Worm (Caenorhabditis elegans) whole organism, L2 larva: ENCODE measurements around the gene srx-48.

Experiments used
- C34F6.9 ChIP-seq: fragments of 150-350 bp; optimal IDR thresholded peaks from 2 replicates; lab custom pipeline; 2014; ENCODE audit warnings: missing biosample characterization, missing genetic modification characterization
- F13H6.1 ChIP-seq: sonication (generic microtip); optimal IDR thresholded peaks from 2 replicates; lab custom pipeline; 2016; ENCODE audit warnings: missing genetic modification characterization, missing compliant biosample characterization
- R02D3.7 ChIP-seq: fragments of 150-350 bp; optimal IDR thresholded peaks from 2 replicates; lab custom pipeline; 2014; ENCODE audit warnings: missing biosample characterization, missing genetic modification characterization
- Y55F3AM.14 ChIP-seq: fragments of 200-800 bp; sonication (Bioruptor generic); optimal IDR thresholded peaks from 2 replicates; lab custom pipeline; 2018; ENCODE audit warnings: mild to moderate bottlenecking, missing genetic modification characterization, missing compliant biosample characterization
- ZK546.5 ChIP-seq: sonication (generic microtip); optimal IDR thresholded peaks from 2 replicates; lab custom pipeline; 2017; ENCODE audit warnings: missing biosample characterization, missing genetic modification characterization
- alr-1 ChIP-seq: fragments of 150-350 bp; optimal IDR thresholded peaks from 2 replicates; lab custom pipeline; 2014; ENCODE audit warnings: missing biosample characterization, missing genetic modification characterization
- aly-2 ChIP-seq: fragments of 150-350 bp; optimal IDR thresholded peaks from 2 replicates; lab custom pipeline; 2014; ENCODE audit warnings: missing biosample characterization, missing genetic modification characterization
- ama-1 ChIP-seq: fragments of 150-350 bp; optimal IDR thresholded peaks from 2 replicates; lab custom pipeline; 2018; ENCODE audit warnings: inconsistent platforms
- blmp-1 ChIP-seq: sonication (generic microtip); optimal IDR thresholded peaks from 2 replicates; lab custom pipeline; 2017; ENCODE audit warnings: missing genetic modification characterization, mild to moderate bottlenecking, missing compliant biosample characterization, antibody characterized with exemption, moderate library complexity; ENCODE audit not compliant: insufficient read depth
- crh-2 ChIP-seq: sonication (generic microtip); optimal IDR thresholded peaks from 2 replicates; lab custom pipeline; 2017; ENCODE audit warnings: missing biosample characterization, missing genetic modification characterization
- dmd-4 ChIP-seq: sonication (generic microtip); optimal IDR thresholded peaks from 2 replicates; lab custom pipeline; 2017; ENCODE audit warnings: missing biosample characterization, missing genetic modification characterization
- elt-1 ChIP-seq: fragments of 150-350 bp; optimal IDR thresholded peaks from 2 replicates; lab custom pipeline; 2014; ENCODE audit warnings: missing biosample characterization, missing genetic modification characterization
- elt-3 ChIP-seq: sonication (generic microtip); optimal IDR thresholded peaks from 2 replicates; lab custom pipeline; 2017; ENCODE audit warnings: missing biosample characterization, missing genetic modification characterization
- fos-1 ChIP-seq: fragments of 150-350 bp; optimal IDR thresholded peaks from 2 replicates; lab custom pipeline; 2014; ENCODE audit warnings: missing biosample characterization, missing genetic modification characterization
- gmeb-1 ChIP-seq: fragments of 150-350 bp; optimal IDR thresholded peaks from 2 replicates; lab custom pipeline; 2014; ENCODE audit warnings: missing biosample characterization, missing genetic modification characterization
- lin-11 ChIP-seq: fragments of 150-350 bp; sonication (generic microtip); optimal IDR thresholded peaks from 2 replicates; lab custom pipeline; 2014; ENCODE audit warnings: missing biosample characterization, missing genetic modification characterization, inconsistent platforms, mixed read lengths
- lin-13 ChIP-seq: fragments of 150-350 bp; optimal IDR thresholded peaks from 2 replicates; lab custom pipeline; 2014; ENCODE audit warnings: missing biosample characterization, missing genetic modification reagents, missing genetic modification characterization
- lin-39 ChIP-seq: fragments of 150-350 bp; optimal IDR thresholded peaks from 2 replicates; lab custom pipeline; 2014; ENCODE audit warnings: missing biosample characterization, missing genetic modification reagents, missing genetic modification characterization
- mbf-1 ChIP-seq: sonication (generic microtip); optimal IDR thresholded peaks from 2 replicates; lab custom pipeline; 2017; ENCODE audit warnings: missing biosample characterization, missing genetic modification characterization
- mdl-1 ChIP-seq, 2 experiments: fragments of 150-350 bp in 1 of 2; sonication (generic microtip) in 1 of 2; optimal IDR thresholded peaks; 2 replicates each; lab custom pipeline; 2017; ENCODE audit warnings: missing biosample characterization in 2 of 2, missing genetic modification characterization in 2 of 2
- nhr-10 ChIP-seq: sonication (generic microtip); optimal IDR thresholded peaks from 2 replicates; lab custom pipeline; 2017; ENCODE audit warnings: missing biosample characterization, missing genetic modification characterization
- nhr-12 ChIP-seq: fragments of 150-350 bp; optimal IDR thresholded peaks from 2 replicates; lab custom pipeline; 2014; ENCODE audit warnings: missing biosample characterization, missing genetic modification characterization
- nhr-129 ChIP-seq: fragments of 150-350 bp; optimal IDR thresholded peaks from 2 replicates; lab custom pipeline; 2014; ENCODE audit warnings: missing biosample characterization, missing genetic modification characterization
- nhr-21 ChIP-seq: fragments of 150-350 bp; optimal IDR thresholded peaks from 2 replicates; lab custom pipeline; 2014; ENCODE audit warnings: missing biosample characterization, missing genetic modification characterization
- nhr-23 ChIP-seq: fragments of 150-350 bp; optimal IDR thresholded peaks from 2 replicates; lab custom pipeline; 2014; ENCODE audit warnings: missing biosample characterization, missing genetic modification reagents, missing genetic modification characterization
- nhr-25 ChIP-seq: fragments of 150-350 bp; sonication (generic microtip); optimal IDR thresholded peaks from 3 replicates; lab custom pipeline; 2014; ENCODE audit warnings: missing biosample characterization, missing genetic modification characterization
- nhr-6 ChIP-seq: fragments of 150-350 bp; optimal IDR thresholded peaks from 2 replicates; lab custom pipeline; 2014; ENCODE audit warnings: missing biosample characterization, missing genetic modification characterization
- sem-4 ChIP-seq: fragments of 150-350 bp; optimal IDR thresholded peaks from 2 replicates; lab custom pipeline; 2014; ENCODE audit warnings: missing biosample characterization, missing genetic modification reagents, missing genetic modification characterization
- skn-1 ChIP-seq: sonication (generic microtip); optimal IDR thresholded peaks from 2 replicates; lab custom pipeline; 2017; ENCODE audit warnings: missing biosample characterization, missing genetic modification characterization
- sma-3 ChIP-seq: sonication (generic microtip); optimal IDR thresholded peaks from 2 replicates; lab custom pipeline; 2016; ENCODE audit warnings: missing genetic modification reagents, missing genetic modification characterization, missing compliant biosample characterization
- sma-9 ChIP-seq, 2 experiments: fragments of 150-350 bp in 1 of 2; sonication (generic microtip) in 1 of 2; optimal IDR thresholded peaks; 2 replicates each; lab custom pipeline; 2014 to 2016; ENCODE audit warnings: missing genetic modification characterization in 2 of 2, mild to moderate bottlenecking in 1 of 2, missing biosample characterization in 1 of 2, missing compliant biosample characterization in 1 of 2, missing genetic modification reagents in 1 of 2, moderate library complexity in 1 of 2
- snpc-4 ChIP-seq: fragments of 150-350 bp; optimal IDR thresholded peaks from 2 replicates; lab custom pipeline; 2014; ENCODE audit warnings: missing biosample characterization, missing genetic modification characterization
- unc-39 ChIP-seq: fragments of 150-350 bp; optimal IDR thresholded peaks from 2 replicates; lab custom pipeline; 2014; ENCODE audit warnings: missing biosample characterization, missing genetic modification characterization
- zag-1 ChIP-seq: fragments of 150-350 bp; optimal IDR thresholded peaks from 2 replicates; lab custom pipeline; 2014; ENCODE audit warnings: missing biosample characterization, missing genetic modification characterization
- ztf-4 ChIP-seq: fragments of 150-350 bp; optimal IDR thresholded peaks from 2 replicates; lab custom pipeline; 2014; ENCODE audit warnings: missing biosample characterization, missing genetic modification characterization

Gene srx-48

DNA sequence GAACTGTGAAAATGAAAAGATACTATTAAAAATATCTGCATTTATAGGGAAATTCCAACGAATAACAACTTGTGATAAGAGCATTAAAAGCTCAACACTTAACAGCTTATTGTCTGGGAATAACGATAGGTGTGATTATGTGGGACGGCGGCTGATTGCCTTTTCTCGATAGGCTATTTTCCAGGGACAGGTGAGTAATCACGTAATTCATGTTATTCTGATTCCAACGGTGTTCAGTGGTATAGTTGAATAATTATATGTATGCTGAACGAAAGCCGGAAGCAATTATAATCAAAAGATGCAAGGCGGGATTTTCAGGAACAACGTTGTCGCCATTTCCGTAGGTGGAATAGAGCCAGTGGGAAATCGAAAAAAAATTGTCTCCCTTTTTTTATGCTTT lies 26.6 kb downstream of the srx-48 start, which contains the start of gene srw-17:
srw-17 (minus strand) TSS at position 101 of the 400 bp plus-strand sequence.
- TF ChIP-seq skn-1 (tag; lab: Kevin White, UChicago), result no peak
- no peak for TF ChIP-seq blmp-1 (tag; lab: Kevin White, UChicago)
- TF ChIP-seq alr-1 (tag; lab: Kevin White, UChicago), result no peak
- no peak for TF ChIP-seq nhr-21 (tag; lab: Kevin White, UChicago)
- TF ChIP-seq fos-1, result no peak
- TF ChIP-seq nhr-25 (tag; lab: Kevin White, UChicago), result no peak
- no peak for TF ChIP-seq nhr-10 (tag; lab: Kevin White, UChicago)
- TF ChIP-seq sem-4 (tag; lab: Kevin White, UChicago), result no peak
- no peak for TF ChIP-seq aly-2
- no peak for TF ChIP-seq elt-1 (tag; lab: Kevin White, UChicago)
- TF ChIP-seq R02D3.7 (tag; lab: Kevin White, UChicago), result no peak
- no peak for TF ChIP-seq ZK546.5 (tag; lab: Kevin White, UChicago)
- TF ChIP-seq lin-13, result no peak
- TF ChIP-seq zag-1, result no peak
- no peak for TF ChIP-seq unc-39 (tag; lab: Kevin White, UChicago)
- TF ChIP-seq lin-39 (tag; lab: Kevin White, UChicago), result no peak

DNA sequence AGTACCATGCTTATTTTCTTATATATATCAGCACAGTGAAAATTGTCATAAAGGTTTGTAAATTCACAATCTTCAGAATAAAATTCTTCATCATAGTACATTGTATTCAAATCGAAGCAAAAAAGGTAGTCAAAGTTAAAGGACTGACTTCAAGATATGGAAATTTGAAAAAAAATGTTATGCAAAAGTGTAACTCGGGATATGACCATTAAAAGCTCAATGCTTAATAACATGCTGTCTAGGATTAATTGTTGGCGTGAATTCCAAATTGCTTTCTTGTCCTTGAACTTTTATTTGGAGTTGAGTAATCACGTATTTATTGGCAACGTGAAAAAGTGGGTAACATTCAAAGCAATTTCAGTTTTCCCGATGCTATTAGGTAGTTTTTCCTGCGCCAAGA lies 28.8 kb downstream of the srx-48 start, which contains the start of gene srw-16:
srw-16 (minus strand) TSS at position 101 of the 400 bp plus-strand sequence.
- TF ChIP-seq nhr-23 (tag; lab: Kevin White, UChicago) (no peak), R02D3.7 (tag; lab: Kevin White, UChicago) (no peak)
- TF ChIP-seq, all 48 proteins: peak for 0

DNA sequence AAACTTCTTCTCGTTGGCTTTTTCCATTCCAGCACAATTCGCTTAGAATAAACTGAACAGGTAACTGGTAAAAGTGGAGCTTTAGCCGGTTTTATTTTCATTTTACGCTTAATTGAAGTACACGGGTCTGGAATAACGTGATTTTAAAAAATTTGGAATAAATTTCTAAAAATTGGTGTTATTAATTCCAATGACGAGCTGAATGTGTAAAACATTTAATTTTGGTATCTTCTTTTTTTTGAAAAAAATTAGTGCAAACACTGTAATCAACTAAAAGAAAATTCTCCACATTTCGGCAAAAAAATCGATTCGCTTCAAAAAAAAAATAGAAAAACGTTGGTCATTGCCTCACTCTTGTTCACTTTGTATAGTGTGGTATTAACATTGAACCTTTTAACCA lies 31.3 kb downstream of the srx-48 start, which contains the start of gene T10H4.4:
T10H4.4 (minus strand) TSS at position 101 of the 400 bp plus-strand sequence.
- TF ChIP-seq ztf-4 (tag; lab: Kevin White, UChicago) (no peak), F13H6.1 (tag; lab: Kevin White, UChicago) (no peak), aly-2 (no peak), Y55F3AM.14 (GFP tag; lab: Kevin White, UChicago) (no peak), nhr-23 (tag; lab: Kevin White, UChicago) (no peak), nhr-10 (tag; lab: Kevin White, UChicago) (no peak), dmd-4 (tag; lab: Kevin White, UChicago) (no peak), crh-2 (tag; lab: Kevin White, UChicago) (no peak)

DNA sequence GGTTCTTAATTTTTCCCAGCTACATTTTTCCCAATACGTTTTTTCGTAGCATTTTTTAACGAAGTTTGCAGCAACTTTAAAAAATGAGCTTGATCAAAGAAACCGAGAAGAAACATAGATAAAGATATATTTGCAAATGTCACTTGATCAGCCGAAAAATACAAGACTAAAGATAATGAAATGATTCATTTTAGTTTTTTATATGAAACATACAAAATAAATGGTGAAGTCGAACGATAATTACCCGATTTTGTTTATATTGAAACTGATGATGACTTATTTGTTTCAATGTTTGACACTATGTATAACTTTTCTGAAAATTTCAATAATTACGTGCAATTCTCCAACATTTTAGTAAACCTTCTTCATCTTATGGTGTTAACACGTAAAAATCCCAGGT lies 35.2 kb downstream of the srx-48 start, which contains the start of gene srw-22:
srw-22 (plus strand) TSS at position 301 of the 400 bp plus-strand sequence.
- TF ChIP-seq sma-3 (GFP tag; lab: Kevin White, UChicago) (no peak), sma-9 (GFP tag; optimal IDR thresholded peaks at IDR 0.05; lab: Kevin White, UChicago) (no peak), sma-9 (tag; optimal IDR thresholded peaks at IDR 0.05; lab: Kevin White, UChicago) (no peak), gmeb-1 (tag; lab: Kevin White, UChicago) (no peak), R02D3.7 (tag; lab: Kevin White, UChicago) (no peak), lin-11 (tag; lab: Kevin White, UChicago) (no peak), unc-39 (tag; lab: Kevin White, UChicago) (no peak), nhr-12 (no peak), ZK546.5 (tag; lab: Kevin White, UChicago) (no peak), nhr-129 (tag; lab: Kevin White, UChicago) (no peak), mdl-1 (tag; optimal IDR thresholded peaks at IDR 0.05; lab: Kevin White, UChicago) (no peak), nhr-6 (tag; lab: Kevin White, UChicago) (no peak)

DNA sequence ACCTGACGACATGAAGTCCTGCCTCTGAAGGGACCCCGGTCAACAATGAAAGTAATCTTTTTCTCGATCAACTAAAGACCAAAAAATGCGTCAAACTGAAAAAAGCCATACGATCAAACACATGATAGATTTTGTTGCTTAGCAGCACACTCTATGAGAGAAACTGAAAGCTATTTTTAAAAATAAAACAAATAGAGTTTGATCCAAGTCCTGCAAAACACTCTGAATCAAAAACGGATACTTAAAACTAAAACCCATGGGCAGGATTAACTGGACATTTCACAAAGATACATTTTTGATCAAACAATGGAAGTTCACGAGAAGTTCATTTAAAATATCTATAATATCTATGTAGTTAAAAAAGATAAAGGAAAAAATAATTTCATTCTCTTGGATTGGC lies 36.1 kb downstream of the srx-48 start, which contains the start of gene T10H4.13:
T10H4.13 (minus strand) TSS at position 101 of the 400 bp plus-strand sequence.
- TF ChIP-seq dmd-4 (tag; lab: Kevin White, UChicago), result no peak
- TF ChIP-seq elt-1 (tag; lab: Kevin White, UChicago), result no peak
- TF ChIP-seq snpc-4 (tag; lab: Kevin White, UChicago), result no peak
- no peak for TF ChIP-seq C34F6.9 (tag; lab: Kevin White, UChicago)
- no peak for TF ChIP-seq ama-1
- TF ChIP-seq blmp-1 (tag; lab: Kevin White, UChicago), result no peak
- no peak for TF ChIP-seq mbf-1
- TF ChIP-seq fos-1, result no peak
- TF ChIP-seq elt-3 (tag; lab: Kevin White, UChicago), result no peak
- TF ChIP-seq nhr-23 (tag; lab: Kevin White, UChicago), result no peak
- TF ChIP-seq alr-1 (tag; lab: Kevin White, UChicago), result no peak
- no peak for TF ChIP-seq lin-11 (tag; lab: Kevin White, UChicago)
- TF ChIP-seq, all 48 proteins: peak for 0
